Worm (Caenorhabditis elegans): ENCODE measurements around the gene pas-1.

pas-1 gene

ce11 chrV:14423268-14423667, 850 bp upstream of the pas-1 start, which contains the start of gene rpoa-12:
Gene rpoa-12, minus strand, starts transcription at chrV:14423304.
- peak; percentile 16 for TF ChIP-seq ceh-18 (tag; optimal IDR thresholded peaks at IDR 0.05)
- no peak for TF ChIP-seq fkh-10 (GFP tag; optimal IDR thresholded peaks at IDR 0.05)
- no peak for TF ChIP-seq ceh-48 (tag; optimal IDR thresholded peaks at IDR 0.05)
- no peak for TF ChIP-seq odd-2 (tag; optimal IDR thresholded peaks at IDR 0.05)
- no peak for TF ChIP-seq elt-4 (tag; optimal IDR thresholded peaks at IDR 0.05)
- TF ChIP-seq pax-1 (tag; optimal IDR thresholded peaks at IDR 0.05), result no peak
- no peak for TF ChIP-seq lim-6 (tag; optimal IDR thresholded peaks at IDR 0.05)
- no peak for TF ChIP-seq madf-2 (tag; optimal IDR thresholded peaks at IDR 0.05)
- TF ChIP-seq elt-2 (tag; optimal IDR thresholded peaks at IDR 0.05), result peak; percentile 56
- TF ChIP-seq hlh-13 (GFP tag; optimal IDR thresholded peaks at IDR 0.05), result no peak
- TF ChIP-seq ceh-24 (tag; optimal IDR thresholded peaks at IDR 0.05), result no peak
- TF ChIP-seq ceh-31 (tag; optimal IDR thresholded peaks at IDR 0.05), result peak; percentile 86
- TF ChIP-seq gmeb-2 (tag; optimal IDR thresholded peaks at IDR 0.05), result no peak
- no peak for TF ChIP-seq sox-4 (tag; optimal IDR thresholded peaks at IDR 0.05)
- peak; percentile 50 for TF ChIP-seq ref-2 (tag; optimal IDR thresholded peaks at IDR 0.05)
- TF ChIP-seq unc-42 (tag; optimal IDR thresholded peaks at IDR 0.05), result peak; percentile 49
- peak; percentile 76 for TF ChIP-seq tbx-2 (tag; optimal IDR thresholded peaks at IDR 0.05)
- TF ChIP-seq ztf-16 (tag; optimal IDR thresholded peaks at IDR 0.05), result no peak
- peak; percentile 19 for TF ChIP-seq rnt-1 (tag; optimal IDR thresholded peaks at IDR 0.05)
- TF ChIP-seq ceh-45 (GFP tag; IDR thresholded peaks at IDR 0.05), result no peak
- TF ChIP-seq T23F11.4 (GFP tag; optimal IDR thresholded peaks at IDR 0.05), result no peak
- TF ChIP-seq tbx-7 (tag; optimal IDR thresholded peaks at IDR 0.05), result peak; percentile 69
- peak; percentile 62 for TF ChIP-seq ceh-2 (tag; optimal IDR thresholded peaks at IDR 0.05)
- TF ChIP-seq unc-86 (tag; optimal IDR thresholded peaks at IDR 0.05), result no peak
- no peak for TF ChIP-seq ceh-22 (tag; optimal IDR thresholded peaks at IDR 0.05)
- TF ChIP-seq Y22D7AL.16 (tag; optimal IDR thresholded peaks at IDR 0.05), result no peak
- TF ChIP-seq fkh-6 (tag; optimal IDR thresholded peaks at IDR 0.05), result no peak
- TF ChIP-seq pros-1 (tag; optimal IDR thresholded peaks at IDR 0.05), result no peak
- TF ChIP-seq nhr-11 (tag; optimal IDR thresholded peaks at IDR 0.05), result no peak
- TF ChIP-seq zip-5 (tag; optimal IDR thresholded peaks at IDR 0.05), result peak; percentile 54
- TF ChIP-seq ceh-14 (tag; optimal IDR thresholded peaks at IDR 0.05), result peak; percentile 22
- peak; percentile 21 for TF ChIP-seq pqm-1 (tag; optimal IDR thresholded peaks at IDR 0.05)
- TF ChIP-seq hlh-15 (tag; optimal IDR thresholded peaks at IDR 0.05), result no peak
- TF ChIP-seq fax-1 (tag; optimal IDR thresholded peaks at IDR 0.05), result peak; percentile 15
- TF ChIP-seq dmd-4 (tag; optimal IDR thresholded peaks at IDR 0.05; ENCODE audit: borderline replicate concordance), result peak; percentile 5
- TF ChIP-seq pha-4 (tag; optimal IDR thresholded peaks at IDR 0.05), result no peak
- peak; percentile 66 for TF ChIP-seq C08G9.2 (tag; optimal IDR thresholded peaks at IDR 0.05)
- TF ChIP-seq hlh-30 (tag; optimal IDR thresholded peaks at IDR 0.05; ENCODE audit: insufficient read depth), result no peak
- no peak for TF ChIP-seq K02D7.2 (tag; optimal IDR thresholded peaks at IDR 0.05)
- TF ChIP-seq ceh-34 (tag; optimal IDR thresholded peaks at IDR 0.05), result peak; percentile 49
- no peak for TF ChIP-seq mec-3 (tag; optimal IDR thresholded peaks at IDR 0.05; ENCODE audit: borderline replicate concordance)
- TF ChIP-seq pat-9 (tag; optimal IDR thresholded peaks at IDR 0.05), result no peak
- TF ChIP-seq ets-4 (tag; optimal IDR thresholded peaks at IDR 0.05), result peak; percentile 24
- TF ChIP-seq hlh-8 (tag; optimal IDR thresholded peaks at IDR 0.05), result peak; percentile 18

ce11 chrV:14421325-14421724, 1.1 kb downstream of the pas-1 start, which contains the start of gene dhs-22:
Gene dhs-22, minus strand, starts transcription at chrV:14421440.
- TF ChIP-seq ceh-45 (GFP tag; IDR thresholded peaks at IDR 0.05) (no peak), hlh-30 (tag; optimal IDR thresholded peaks at IDR 0.05; ENCODE audit: insufficient read depth) (no peak), ceh-2 (tag; optimal IDR thresholded peaks at IDR 0.05) (no peak), pat-9 (tag; optimal IDR thresholded peaks at IDR 0.05) (no peak), unc-55 (GFP tag; optimal IDR thresholded peaks at IDR 0.05) (no peak), K09A11.1 (tag; optimal IDR thresholded peaks at IDR 0.05; ENCODE audit: insufficient read depth) (no peak), C08G9.2 (tag; optimal IDR thresholded peaks at IDR 0.05) (no peak), C38D4.7 (GFP tag; optimal IDR thresholded peaks at IDR 0.05) (no peak)

All from whole organism, late embryonic.